Worm (Caenorhabditis elegans): ENCODE results near the gene coq-6.

- TF ChIP-seq him-1 (tag; optimal IDR thresholded peaks at IDR 0.05) (no peak), W03F9.2 (tag; optimal IDR thresholded peaks at IDR 0.05) (no peak), dao-5 (tag; optimal IDR thresholded peaks at IDR 0.05) (no peak)
Measured at ce11 chrV:9303026-9303425, 33.5 kb upstream of the coq-6 start, which contains the start of gene nhr-39.
